Fruit fly (Drosophila melanogaster) whole organism, wandering third instar larva: Measurements from ENCODE around the gene Mtr3.
A peak's percentile ranks its signal among the peaks of the same experiment; 100 is the strongest.

Experiments used
- Abd-B ChIP-seq: fragments of >200 bp; optimal IDR thresholded peaks from 2 replicates; lab custom pipeline; 2017; ENCODE audit warnings: missing biosample characterization, missing genetic modification characterization
- CG32264 ChIP-seq: fragments of 200-800 bp; sonication (Bioruptor generic); optimal IDR thresholded peaks from 2 replicates; lab custom pipeline; 2016; ENCODE audit warnings: missing biosample characterization, missing genetic modification characterization
- CG9705 ChIP-seq: fragments of 200-800 bp; sonication (Bioruptor generic); optimal IDR thresholded peaks from 2 replicates; lab custom pipeline; 2018; ENCODE audit warnings: missing biosample characterization, mild to moderate bottlenecking, missing genetic modification characterization
- CrebA ChIP-seq: fragments of 200-800 bp; sonication (Bioruptor generic); optimal IDR thresholded peaks from 2 replicates; lab custom pipeline; 2016; ENCODE audit warnings: missing biosample characterization, mild to moderate bottlenecking, missing genetic modification characterization, borderline replicate concordance
- Dfd ChIP-seq: fragments of >200 bp; optimal IDR thresholded peaks from 2 replicates; lab custom pipeline; 2017; ENCODE audit warnings: missing biosample characterization, missing genetic modification characterization
- Dif ChIP-seq: fragments of 200-275, 200-300 bp; sonication (Bioruptor generic); optimal IDR thresholded peaks from 2 replicates; lab custom pipeline; 2018; ENCODE audit warnings: missing biosample characterization, missing genetic modification characterization; ENCODE audit not compliant: partially characterized antibody
- GATAd ChIP-seq: sonication (Bioruptor generic); optimal IDR thresholded peaks from 2 replicates; lab custom pipeline; 2016; ENCODE audit warnings: missing biosample characterization, missing genetic modification characterization
- HLH106 ChIP-seq: fragments of 200-800 bp; optimal IDR thresholded peaks from 3 replicates; lab custom pipeline; 2019; ENCODE audit warnings: missing biosample characterization, mild to moderate bottlenecking, missing genetic modification characterization, moderate library complexity
- Hnf4 ChIP-seq: fragments of 200-800 bp; sonication (Bioruptor generic); optimal IDR thresholded peaks from 2 replicates; lab custom pipeline; 2016; ENCODE audit warnings: missing biosample characterization, mild to moderate bottlenecking, missing genetic modification characterization
- Hr78 ChIP-seq: fragments of >200 bp; optimal IDR thresholded peaks from 2 replicates; lab custom pipeline; 2017; ENCODE audit warnings: missing biosample characterization, missing genetic modification characterization
- Hr83 ChIP-seq: fragments of 200-300 bp; sonication (Bioruptor generic); optimal IDR thresholded peaks from 2 replicates; lab custom pipeline; 2016; ENCODE audit warnings: missing biosample characterization, mild to moderate bottlenecking, missing genetic modification characterization, moderate library complexity; ENCODE audit not compliant: poor library complexity, severe bottlenecking
- Jra ChIP-seq: sonication (Bioruptor generic); optimal IDR thresholded peaks from 2 replicates; lab custom pipeline; 2016; ENCODE audit warnings: missing biosample characterization, missing genetic modification characterization
- Mio ChIP-seq: sonication (Bioruptor generic); optimal IDR thresholded peaks from 2 replicates; lab custom pipeline; 2016; ENCODE audit warnings: missing biosample characterization, missing genetic modification characterization
- Myc ChIP-seq: fragments of >200 bp; optimal IDR thresholded peaks from 2 replicates; lab custom pipeline; 2017
- N ChIP-seq: fragments of >200 bp; optimal IDR thresholded peaks from 2 replicates; lab custom pipeline; 2018; ENCODE audit warnings: missing biosample characterization, missing external identifiers, missing genetic modification characterization
- OdsH ChIP-seq: fragments of 200-800 bp; sonication (Bioruptor generic); optimal IDR thresholded peaks from 2 replicates; lab custom pipeline; 2016; ENCODE audit warnings: missing biosample characterization, mild to moderate bottlenecking, missing genetic modification characterization
- Rel ChIP-seq, 2 experiments: fragments of 200-800 bp; sonication (Bioruptor generic) in 1 of 2; optimal IDR thresholded peaks; 2 replicates in 1 of 2; 3 replicates in 1 of 2; lab custom pipeline; 2016 to 2019; ENCODE audit warnings: mild to moderate bottlenecking in 2 of 2, missing biosample characterization in 2 of 2, missing genetic modification characterization in 2 of 2, moderate library complexity in 1 of 2
- Sp1 ChIP-seq: fragments of 200-800 bp; sonication (Bioruptor generic); optimal IDR thresholded peaks from 3 replicates; lab custom pipeline; 2019; ENCODE audit warnings: missing biosample characterization, mild to moderate bottlenecking, missing genetic modification characterization, moderate library complexity
- Vsx2 ChIP-seq: fragments of 200-300, 225-300 bp; sonication (Bioruptor generic); optimal IDR thresholded peaks from 2 replicates; lab custom pipeline; 2018; ENCODE audit warnings: missing biosample characterization, missing genetic modification characterization; ENCODE audit not compliant: partially characterized antibody
- br ChIP-seq: fragments of 200-800 bp; sonication (Bioruptor generic); optimal IDR thresholded peaks from 2 replicates; lab custom pipeline; 2016; ENCODE audit warnings: missing biosample characterization, missing genetic modification characterization
- brk ChIP-seq: fragments of 200-800 bp; sonication (Bioruptor generic); optimal IDR thresholded peaks from 2 replicates; lab custom pipeline; 2016; ENCODE audit warnings: missing biosample characterization, mild to moderate bottlenecking, missing genetic modification characterization
- dl ChIP-seq, 2 experiments: fragments of 175-275, 200-275 bp in 1 of 2; fragments of 200-275 bp in 1 of 2; sonication (Bioruptor generic); optimal IDR thresholded peaks; lab custom pipeline; 2018; ENCODE audit warnings: mild to moderate bottlenecking in 2 of 2, missing biosample characterization in 2 of 2, missing genetic modification characterization in 2 of 2, moderate library complexity in 2 of 2; ENCODE audit not compliant: partially characterized antibody in 2 of 2, insufficient read depth in 1 of 2
- dmrt93B ChIP-seq: fragments of 200-800 bp; sonication (Bioruptor generic); optimal IDR thresholded peaks from 2 replicates; lab custom pipeline; 2018; ENCODE audit warnings: missing biosample characterization, mild to moderate bottlenecking, missing genetic modification characterization
- dsf ChIP-seq: sonication (Bioruptor generic); optimal IDR thresholded peaks from 2 replicates; lab custom pipeline; 2016; ENCODE audit warnings: missing biosample characterization, missing genetic modification characterization, borderline replicate concordance
- ey ChIP-seq: fragments of 200-800 bp; sonication (Bioruptor generic); optimal IDR thresholded peaks from 2 replicates; lab custom pipeline; 2016; ENCODE audit warnings: missing biosample characterization, missing genetic modification characterization
- foxo ChIP-seq, 2 experiments: fragments of 200-800 bp; sonication (Bioruptor generic); optimal IDR thresholded peaks; 2 replicates in 1 of 2; 3 replicates in 1 of 2; lab custom pipeline; 2016 to 2017; ENCODE audit warnings: missing biosample characterization in 2 of 2, missing genetic modification characterization in 2 of 2
- fru ChIP-seq: fragments of 200-800 bp; sonication (Bioruptor generic); optimal IDR thresholded peaks from 3 replicates; lab custom pipeline; 2016; ENCODE audit warnings: missing biosample characterization, mild to moderate bottlenecking, missing genetic modification characterization
- h ChIP-seq: fragments of 200-800 bp; sonication (Bioruptor generic); optimal IDR thresholded peaks from 3 replicates; lab custom pipeline; 2016; ENCODE audit warnings: missing biosample characterization, mild to moderate bottlenecking, missing genetic modification characterization
- jim ChIP-seq: fragments of 175-275, 200-325 bp; sonication (Bioruptor generic); optimal IDR thresholded peaks from 2 replicates; lab custom pipeline; 2016; ENCODE audit warnings: missing biosample characterization, mild to moderate bottlenecking, missing genetic modification characterization
- lola ChIP-seq: fragments of >200 bp; optimal IDR thresholded peaks from 2 replicates; lab custom pipeline; 2017; ENCODE audit warnings: missing biosample characterization, missing genetic modification characterization
- pan ChIP-seq: fragments of >200 bp; optimal IDR thresholded peaks from 2 replicates; lab custom pipeline; 2017
- psq ChIP-seq: fragments of 200-800 bp; sonication (Bioruptor generic); optimal IDR thresholded peaks from 3 replicates; lab custom pipeline; 2017; ENCODE audit warnings: missing biosample characterization, mild to moderate bottlenecking, missing genetic modification characterization, moderate library complexity
- rgr ChIP-seq: fragments of 200-800 bp; sonication (Bioruptor generic); optimal IDR thresholded peaks from 3 replicates; lab custom pipeline; 2016; ENCODE audit warnings: missing biosample characterization, mild to moderate bottlenecking, missing genetic modification characterization
- sage ChIP-seq: fragments of 200-800 bp; sonication (Bioruptor generic); optimal IDR thresholded peaks from 2 replicates; lab custom pipeline; 2016; ENCODE audit warnings: missing biosample characterization, mild to moderate bottlenecking, missing genetic modification characterization
- sv ChIP-seq: fragments of 200-800 bp; sonication (Bioruptor generic); optimal IDR thresholded peaks from 3 replicates; lab custom pipeline; 2016; ENCODE audit warnings: missing biosample characterization, missing genetic modification characterization
- tai ChIP-seq: sonication (Bioruptor generic); optimal IDR thresholded peaks from 2 replicates; lab custom pipeline; 2016; ENCODE audit warnings: missing biosample characterization, missing genetic modification characterization
- usp ChIP-seq: fragments of >200 bp; optimal IDR thresholded peaks from 2 replicates; lab custom pipeline; 2017; ENCODE audit warnings: missing biosample characterization, missing genetic modification characterization
- woc ChIP-seq: sonication (Bioruptor generic); optimal IDR thresholded peaks from 2 replicates; lab custom pipeline; 2016; ENCODE audit warnings: missing biosample characterization, mild to moderate bottlenecking, missing genetic modification characterization

Gene Mtr3

DNA sequence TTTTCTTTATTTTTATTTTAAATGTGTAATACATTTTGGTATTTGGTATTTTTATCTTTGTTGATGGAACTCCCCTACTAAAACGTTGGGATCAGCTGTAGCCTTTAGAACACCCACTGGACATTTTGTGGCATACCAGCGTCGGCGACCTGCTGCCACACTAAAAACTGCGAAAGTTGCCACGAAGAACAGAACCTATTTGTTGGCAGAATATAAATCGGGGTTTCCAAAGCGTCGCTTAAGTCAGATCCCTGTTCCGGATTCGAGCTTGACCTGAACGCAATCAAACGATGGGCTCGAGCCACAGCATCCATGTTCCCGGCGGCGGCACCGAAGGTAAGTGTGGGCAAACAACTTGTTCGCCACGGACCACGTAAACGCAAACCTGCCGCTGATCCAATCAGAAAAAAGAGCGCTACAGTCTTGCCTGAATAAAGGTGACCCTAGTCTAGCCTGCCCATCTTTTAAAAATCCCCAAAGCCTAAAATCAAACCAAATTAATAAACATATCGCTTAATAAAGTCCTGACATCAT lies 11.3 kb upstream of the Mtr3 start, which contains the start of gene Grasp65:
Grasp65 (plus strand) TSS at position 173 of the 534 bp plus-strand sequence.
- no peak for TF ChIP-seq Rel (GFP tag; optimal IDR thresholded peaks at IDR 0.05; lab: Kevin White, UChicago)
- TF ChIP-seq Rel (tag; optimal IDR thresholded peaks at IDR 0.05; lab: Kevin White, UChicago): peak; percentile 84
- peak; percentile 53 for TF ChIP-seq Sp1
- no peak for TF ChIP-seq psq (GFP tag; lab: Kevin White, UChicago)

DNA sequence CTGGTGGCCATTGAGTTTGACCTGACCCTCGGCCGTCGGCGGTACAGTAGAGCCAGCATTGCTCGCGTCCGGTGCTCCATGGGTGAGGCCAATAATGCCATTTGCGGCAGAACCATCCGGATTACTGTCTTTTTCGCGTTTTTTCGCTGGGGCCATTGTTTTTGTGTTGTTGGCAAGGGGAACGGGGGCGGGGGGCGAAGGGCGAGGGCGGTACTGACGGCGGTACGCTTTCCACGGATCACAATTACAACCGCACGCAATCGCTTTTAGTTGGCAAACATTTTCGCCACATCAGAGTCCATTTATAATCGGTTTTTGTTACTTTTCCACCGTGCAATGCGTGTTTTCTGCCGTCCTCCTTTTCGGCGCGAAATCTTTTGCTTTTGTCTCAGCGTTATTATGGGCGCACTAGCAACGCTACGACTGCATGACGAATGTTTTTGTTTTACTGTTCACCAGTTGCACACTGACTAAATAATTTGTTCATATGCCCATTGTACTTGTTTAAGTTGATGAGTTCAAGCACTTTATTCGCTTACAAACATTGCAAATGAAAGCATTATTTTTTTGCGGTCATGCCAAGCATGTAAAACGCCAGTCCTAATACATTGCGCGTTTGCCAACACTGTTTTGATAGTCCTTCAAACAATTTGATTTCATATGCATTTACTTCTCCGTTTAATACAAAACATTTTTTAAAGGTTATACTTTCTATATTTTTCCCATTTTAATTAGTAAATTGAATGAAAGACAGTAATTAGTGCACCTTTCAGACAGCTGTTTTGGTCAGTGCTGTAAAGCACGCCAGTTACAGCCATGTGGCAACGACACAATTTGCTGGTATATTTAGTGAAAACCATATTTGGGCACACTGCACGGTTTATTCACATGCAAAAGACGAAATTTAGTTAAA lies 9.6 kb upstream of the Mtr3 start, which contains the start of gene Pfdn6:
Pfdn6 (plus strand) TSS at position 839 of the 913 bp plus-strand sequence.
- TF ChIP-seq Rel (GFP tag; optimal IDR thresholded peaks at IDR 0.05; lab: Kevin White, UChicago): no peak
- peak; percentile 29 for TF ChIP-seq Rel (tag; optimal IDR thresholded peaks at IDR 0.05; lab: Kevin White, UChicago)
- peak; percentile 73 for TF ChIP-seq sv (GFP tag; lab: Kevin White, UChicago)
- TF ChIP-seq psq (GFP tag; lab: Kevin White, UChicago): peak; percentile 58
- peak; percentile 59 for TF ChIP-seq Sp1
- peak; percentile 65 for TF ChIP-seq CG9705 (GFP tag; lab: Kevin White, UChicago)
- TF ChIP-seq ey: peak; percentile 52
- peak; percentile 100 for TF ChIP-seq Vsx2 (GFP tag; lab: Kevin White, UChicago)
- TF ChIP-seq HLH106: peak; percentile 70
- TF ChIP-seq h (GFP tag; lab: Kevin White, UChicago): peak; percentile 75
- no peak for TF ChIP-seq br (GFP tag; lab: Kevin White, UChicago)
- peak; percentile 86 to 96 for TF ChIP-seq dl (GFP tag; optimal IDR thresholded peaks at IDR 0.05; lab: Kevin White, UChicago; ENCODE audit: insufficient read depth in 1 of 2, partially characterized antibody in 2 of 2)
- TF ChIP-seq GATAd (GFP tag; lab: Kevin White, UChicago): no peak
- no peak for TF ChIP-seq Mio (GFP tag; lab: Kevin White, UChicago)
- no peak for TF ChIP-seq woc
- TF ChIP-seq CG32264: peak; percentile 25
- peak; percentile 62 for TF ChIP-seq Myc (lab: Kevin White, UChicago)
- TF ChIP-seq Hnf4 (GFP tag; lab: Kevin White, UChicago): no peak
- TF ChIP-seq usp (GFP tag; lab: Kevin White, UChicago): no peak
- TF ChIP-seq Dif (GFP tag; lab: Kevin White, UChicago): peak; percentile 99
- TF ChIP-seq pan: no peak
- no peak for TF ChIP-seq Abd-B (GFP tag; lab: Kevin White, UChicago)
- TF ChIP-seq Jra: peak; percentile 47
- TF ChIP-seq Dfd (GFP tag; lab: Kevin White, UChicago): no peak
- no peak for TF ChIP-seq dmrt93B (GFP tag; lab: Kevin White, UChicago)
- no peak for TF ChIP-seq lola
- peak; percentile 54 for TF ChIP-seq dsf (GFP tag; lab: Kevin White, UChicago)
- TF ChIP-seq CrebA (GFP tag; lab: Kevin White, UChicago): no peak
- TF ChIP-seq fru (GFP tag; lab: Kevin White, UChicago): no peak
- TF ChIP-seq tai (GFP tag; lab: Kevin White, UChicago): no peak
- TF ChIP-seq foxo (GFP tag; optimal IDR thresholded peaks at IDR 0.05; lab: Kevin White, UChicago): peak in 1 of 2 experiments; percentile 73
- TF ChIP-seq Hr78: no peak
- TF ChIP-seq jim (GFP tag; lab: Kevin White, UChicago): no peak
- no peak for TF ChIP-seq sage (GFP tag; lab: Kevin White, UChicago)
- TF ChIP-seq OdsH (GFP tag; lab: Kevin White, UChicago): peak; percentile 19
- no peak for TF ChIP-seq Hr83 (GFP tag; lab: Kevin White, UChicago)
- TF ChIP-seq rgr (GFP tag; lab: Kevin White, UChicago): peak; percentile 76
- no peak for TF ChIP-seq brk (GFP tag; lab: Kevin White, UChicago)
- no peak for TF ChIP-seq N (GFP tag; lab: Kevin White, UChicago)
